Fruit fly (Drosophila melanogaster) whole organism, embryonic: Measurements from ENCODE around the gene CG10195.

Experiments
- Antp ChIP-seq: fragments of 200-800 bp; sonication (Bioruptor generic); optimal IDR thresholded peaks from 3 replicates; lab custom pipeline; 2016; ENCODE audit warnings: missing biosample characterization, missing genetic modification characterization
- Atf3 ChIP-seq: fragments of 200-800 bp; sonication (Bioruptor generic); optimal IDR thresholded peaks from 3 replicates; lab custom pipeline; 2016; ENCODE audit warnings: missing biosample characterization, missing genetic modification characterization
- Blimp-1 ChIP-seq: fragments of 200-800 bp; sonication (Bioruptor generic); optimal IDR thresholded peaks from 3 replicates; lab custom pipeline; 2018; ENCODE audit warnings: missing biosample characterization, missing genetic modification characterization, mild to moderate bottlenecking, moderate library complexity, missing genetic modification reagents
- CG10321 ChIP-seq: fragments of 200-800 bp; sonication (Bioruptor generic); IDR thresholded peaks from 2 replicates; pipeline ENCODE4 v1.3.6; 2022; ENCODE audit warnings: missing biosample characterization, missing genetic modification characterization
- CG10654 ChIP-seq: fragments of 200-800 bp; sonication (Bioruptor generic); optimal IDR thresholded peaks from 2 replicates; lab custom pipeline; 2016; ENCODE audit warnings: missing biosample characterization, missing genetic modification characterization
- CG12769 ChIP-seq: fragments of 200-800 bp; sonication (Bioruptor generic); optimal IDR thresholded peaks from 2 replicates; lab custom pipeline; 2019; ENCODE audit warnings: missing biosample characterization, mild to moderate bottlenecking, missing genetic modification characterization, moderate library complexity
- CG13287 ChIP-seq: fragments of 200-800 bp; sonication (Bioruptor generic); IDR thresholded peaks from 2 replicates; pipeline ENCODE4 v1.3.6; 2022; ENCODE audit warnings: missing biosample characterization, missing genetic modification characterization; ENCODE audit not compliant: partially characterized antibody
- CG15011 ChIP-seq: fragments of 200-800 bp; sonication (Bioruptor generic); optimal IDR thresholded peaks from 3 replicates; lab custom pipeline; 2018; ENCODE audit warnings: missing biosample characterization, mild to moderate bottlenecking, missing genetic modification characterization
- CG16815 ChIP-seq: fragments of 200-800 bp; sonication (Bioruptor generic); optimal IDR thresholded peaks from 3 replicates; lab custom pipeline; 2017; ENCODE audit warnings: missing biosample characterization, mild to moderate bottlenecking, missing genetic modification characterization
- CG17186 ChIP-seq: fragments of 200-800 bp; sonication (Bioruptor generic); optimal IDR thresholded peaks from 3 replicates; lab custom pipeline; 2017; ENCODE audit warnings: missing biosample characterization, missing genetic modification reagents, missing genetic modification characterization
- CG2199 ChIP-seq: fragments of 200-800 bp; sonication (Bioruptor generic); IDR thresholded peaks from 3 replicates; pipeline ENCODE4 v1.3.6; 2022; ENCODE audit warnings: missing biosample characterization, missing genetic modification characterization
- CG2875 ChIP-seq: fragments of 200-800 bp; sonication (Bioruptor generic); optimal IDR thresholded peaks from 2 replicates; lab custom pipeline; 2017; ENCODE audit warnings: missing biosample characterization, mild to moderate bottlenecking, missing genetic modification characterization, missing genetic modification reagents
- CG33557 ChIP-seq: fragments of 200-800 bp; sonication (Bioruptor generic); optimal IDR thresholded peaks from 2 replicates; lab custom pipeline; 2019; ENCODE audit warnings: missing biosample characterization, mild to moderate bottlenecking, missing genetic modification characterization, moderate library complexity
- CG3847 ChIP-seq: fragments of 200-800 bp; sonication (Bioruptor generic); IDR thresholded peaks from 2 replicates; pipeline ENCODE4 v1.3.6; 2022; ENCODE audit warnings: missing biosample characterization, missing genetic modification characterization
- CG4328 ChIP-seq: fragments of 200-800 bp; sonication (Bioruptor generic); optimal IDR thresholded peaks from 3 replicates; lab custom pipeline; 2017; ENCODE audit warnings: missing biosample characterization, missing genetic modification reagents, missing genetic modification characterization
- CG4404 ChIP-seq: fragments of 200-800 bp; sonication (Bioruptor generic); IDR thresholded peaks from 2 replicates; pipeline ENCODE4 v1.3.6; 2022; ENCODE audit warnings: missing biosample characterization, missing genetic modification characterization
- CG5245 ChIP-seq: fragments of 200-800 bp; sonication (Bioruptor generic); optimal IDR thresholded peaks from 3 replicates; lab custom pipeline; 2016; ENCODE audit warnings: missing biosample characterization, missing genetic modification characterization
- CG6254 ChIP-seq: fragments of 200-800 bp; sonication (Bioruptor generic); optimal IDR thresholded peaks from 3 replicates; lab custom pipeline; 2017; ENCODE audit warnings: mild to moderate bottlenecking, missing biosample characterization, missing genetic modification reagents, missing genetic modification characterization
- CG6689 ChIP-seq: fragments of 200-800 bp; sonication (Bioruptor generic); IDR thresholded peaks from 2 replicates; pipeline ENCODE4 v1.3.6; 2022; ENCODE audit warnings: missing biosample characterization, missing genetic modification characterization
- CG9727 ChIP-seq: fragments of 200-800 bp; sonication (Bioruptor generic); optimal IDR thresholded peaks from 3 replicates; lab custom pipeline; 2017; ENCODE audit warnings: missing biosample characterization, mild to moderate bottlenecking, missing genetic modification characterization
- Dad ChIP-seq: fragments of 200-800 bp; sonication (Bioruptor generic); optimal IDR thresholded peaks from 3 replicates; lab custom pipeline; 2016; ENCODE audit warnings: missing biosample characterization, missing genetic modification characterization
- Doc3 ChIP-seq: fragments of 200-800 bp; sonication (Bioruptor generic); IDR thresholded peaks from 3 replicates; pipeline ENCODE4 v1.3.6; 2022; ENCODE audit warnings: missing biosample characterization, missing genetic modification characterization; ENCODE audit not compliant: partially characterized antibody
- Drgx ChIP-seq: fragments of 200-800 bp; sonication (Bioruptor generic); IDR thresholded peaks from 2 replicates; pipeline ENCODE4 v1.3.6; 2022; ENCODE audit warnings: missing biosample characterization, missing genetic modification characterization
- Ets65A ChIP-seq: fragments of 200-800 bp; sonication (Bioruptor generic); peaks from one replicate; lab custom pipeline; 2016; ENCODE audit warnings: missing biosample characterization, missing genetic modification characterization
- H15 ChIP-seq: fragments of 200-800 bp; sonication (Bioruptor generic); IDR thresholded peaks from 3 replicates; pipeline ENCODE4 v1.3.6; 2022; ENCODE audit warnings: missing biosample characterization, missing genetic modification characterization
- HLH54F ChIP-seq: fragments of 200-800 bp; sonication (Bioruptor generic); optimal IDR thresholded peaks from 3 replicates; lab custom pipeline; 2016; ENCODE audit warnings: missing biosample characterization, missing genetic modification characterization
- Hand ChIP-seq: fragments of 200-800 bp; sonication (Bioruptor generic); optimal IDR thresholded peaks from 2 replicates; lab custom pipeline; 2017; ENCODE audit warnings: mild to moderate bottlenecking, missing biosample characterization, missing genetic modification reagents, missing genetic modification characterization
- Hsf ChIP-seq: fragments of 200-800 bp; sonication (Bioruptor generic); optimal IDR thresholded peaks from 3 replicates; lab custom pipeline; 2016; ENCODE audit warnings: missing biosample characterization, missing genetic modification characterization
- MTF-1 ChIP-seq: fragments of 200-800 bp; sonication (Bioruptor generic); optimal IDR thresholded peaks from 2 replicates; lab custom pipeline; 2018; ENCODE audit warnings: missing biosample characterization, mild to moderate bottlenecking, missing genetic modification characterization, borderline replicate concordance
- Med ChIP-seq: fragments of 200-800 bp; sonication (Bioruptor generic); peaks from one replicate; lab custom pipeline; 2016; ENCODE audit warnings: missing biosample characterization, missing genetic modification characterization, mild to moderate bottlenecking, inconsistent platforms, moderate library complexity
- Mrtf ChIP-seq: fragments of 200-800 bp; sonication (Bioruptor generic); IDR thresholded peaks from 3 replicates; pipeline ENCODE4 v1.3.6; 2022; ENCODE audit warnings: missing biosample characterization, missing genetic modification characterization
- Neu2 ChIP-seq: fragments of 200-800 bp; sonication (Bioruptor generic); optimal IDR thresholded peaks from 3 replicates; lab custom pipeline; 2016; ENCODE audit warnings: missing biosample characterization, missing genetic modification characterization, borderline replicate concordance
- Oaz ChIP-seq: fragments of 200-800 bp; sonication (Bioruptor generic); IDR thresholded peaks from 2 replicates; pipeline ENCODE4 v1.3.6; 2022; ENCODE audit warnings: missing biosample characterization, missing genetic modification characterization
- Scr ChIP-seq: fragments of 200-800 bp; sonication (Bioruptor generic); IDR thresholded peaks from 2 replicates; pipeline ENCODE4 v1.3.6; 2022; ENCODE audit warnings: missing biosample characterization, missing genetic modification characterization; ENCODE audit not compliant: partially characterized antibody
- Sry-β ChIP-seq: fragments of 200-800 bp; sonication (Bioruptor generic); optimal IDR thresholded peaks from 2 replicates; lab custom pipeline; 2018; ENCODE audit warnings: missing biosample characterization, mild to moderate bottlenecking, missing genetic modification characterization, moderate library complexity
- Sry-δ ChIP-seq: fragments of 200-800 bp; sonication (Bioruptor generic); optimal IDR thresholded peaks from 2 replicates; lab custom pipeline; 2016; ENCODE audit warnings: missing biosample characterization, missing genetic modification characterization
- Trl ChIP-seq, 3 experiments: fragments of >200 bp in 2 of 3; fragments of 200-800 bp in 1 of 3; sonication (Bioruptor generic) in 1 of 3; optimal IDR thresholded peaks; 2 replicates in 1 of 3; 3 replicates in 2 of 3; lab custom pipeline; 2016 to 2017; ENCODE audit warnings: missing biosample characterization in 1 of 3, missing genetic modification characterization in 1 of 3
- caup ChIP-seq: fragments of 200-800 bp; sonication (Bioruptor generic); optimal IDR thresholded peaks from 3 replicates; lab custom pipeline; 2017; ENCODE audit warnings: missing biosample characterization, mild to moderate bottlenecking, missing genetic modification characterization, moderate library complexity; ENCODE audit not compliant: severe bottlenecking
- chm ChIP-seq: fragments of 200-800 bp; sonication (Bioruptor generic); IDR thresholded peaks from 2 replicates; pipeline ENCODE4 v1.3.6; 2022; ENCODE audit warnings: missing biosample characterization, missing genetic modification characterization
- cwo ChIP-seq: fragments of 200-800 bp; sonication (Bioruptor generic); optimal IDR thresholded peaks from 3 replicates; lab custom pipeline; 2017; ENCODE audit warnings: missing biosample characterization, missing genetic modification characterization, mild to moderate bottlenecking, moderate library complexity, missing genetic modification reagents
- dpn ChIP-seq, 2 experiments: fragments of 200-800 bp; sonication (Bioruptor generic); optimal IDR thresholded peaks; 3 replicates each; lab custom pipeline; 2016; ENCODE audit warnings: missing biosample characterization in 2 of 2, missing genetic modification characterization in 2 of 2
- grau ChIP-seq: fragments of 200-800 bp; optimal IDR thresholded peaks from 3 replicates; lab custom pipeline; 2019; ENCODE audit warnings: missing biosample characterization, mild to moderate bottlenecking, missing genetic modification characterization, moderate library complexity
- gsb ChIP-seq: fragments of 200-800 bp; sonication (Bioruptor generic); IDR thresholded peaks from 2 replicates; pipeline ENCODE4 v1.3.6; 2022; ENCODE audit warnings: missing biosample characterization, missing genetic modification characterization
- hbn ChIP-seq: fragments of 200-800 bp; sonication (Bioruptor generic); IDR thresholded peaks from 2 replicates; pipeline ENCODE4 v1.3.6; 2022; ENCODE audit warnings: missing biosample characterization, missing genetic modification characterization; ENCODE audit not compliant: partially characterized antibody
- inv ChIP-seq: fragments of 200-800 bp; sonication (Bioruptor generic); IDR thresholded peaks from 2 replicates; pipeline ENCODE4 v1.3.6; 2022; ENCODE audit warnings: missing biosample characterization, missing genetic modification characterization; ENCODE audit not compliant: partially characterized antibody
- jing ChIP-seq: fragments of 200-800 bp; sonication (Bioruptor generic); optimal IDR thresholded peaks from 2 replicates; lab custom pipeline; 2018; ENCODE audit warnings: missing biosample characterization, mild to moderate bottlenecking, missing genetic modification characterization
- sens ChIP-seq: fragments of 200-800 bp; sonication (Bioruptor generic); peaks from one replicate; lab custom pipeline; 2016; ENCODE audit warnings: missing biosample characterization, missing genetic modification characterization
- seq ChIP-seq: fragments of 200-800 bp; sonication (Bioruptor generic); IDR thresholded peaks from 2 replicates; pipeline ENCODE4 v1.3.6; 2022; ENCODE audit warnings: missing biosample characterization, missing genetic modification characterization
- trem ChIP-seq: fragments of 200-800 bp; optimal IDR thresholded peaks from 3 replicates; lab custom pipeline; 2019; ENCODE audit warnings: missing biosample characterization, mild to moderate bottlenecking, missing genetic modification characterization, moderate library complexity
- unc-4 ChIP-seq: fragments of 200-800 bp; sonication (Bioruptor generic); IDR thresholded peaks from 2 replicates; pipeline ENCODE4 v1.3.6; 2022; ENCODE audit warnings: missing biosample characterization, missing genetic modification characterization; ENCODE audit not compliant: partially characterized antibody
- vfl ChIP-seq: fragments of 200-800 bp; sonication (Bioruptor generic); optimal IDR thresholded peaks from 2 replicates; lab custom pipeline; 2016; ENCODE audit warnings: missing biosample characterization, missing genetic modification characterization

The CG10195 gene

DNA sequence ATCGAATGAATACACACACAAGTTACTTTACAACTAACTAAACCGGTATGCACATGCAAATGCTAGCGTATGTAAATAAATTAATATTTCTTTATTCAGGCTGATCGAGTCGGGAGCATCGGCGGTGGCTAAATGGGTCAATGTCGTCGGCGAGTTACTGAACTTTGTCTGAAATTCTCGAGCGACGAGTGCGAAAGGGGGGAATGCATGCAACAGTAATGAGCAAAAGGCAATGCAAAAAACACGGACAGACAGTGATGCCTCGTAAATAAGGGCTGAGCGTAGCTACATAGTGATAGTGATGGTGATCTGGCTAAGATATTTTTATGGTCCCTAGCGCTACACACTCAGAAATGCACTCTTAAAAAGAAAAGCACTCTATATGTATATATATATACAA, 43.8 kb downstream of the CG10195 start (continued):
- no peak for TF ChIP-seq Neu2 (GFP tag; lab: Kevin White, UChicago)
- no peak for TF ChIP-seq CG5245 (GFP tag; lab: Kevin White, UChicago)
- peak; percentile 26; the same call in 1 of the 2 replicates for TF ChIP-seq Drgx (GFP tag; lab: Robert Waterston, UW)
- TF ChIP-seq CG13287 (GFP tag; lab: Robert Waterston, UW): no peak
- no peak for TF ChIP-seq CG2875 (GFP tag; lab: Kevin White, UChicago)
- no peak for TF ChIP-seq Dad (GFP tag; lab: Kevin White, UChicago)
- TF ChIP-seq Med: peak; percentile 36
- no peak for TF ChIP-seq Ets65A (GFP tag; lab: Kevin White, UChicago)
- no peak for TF ChIP-seq gsb
- no peak for TF ChIP-seq Mrtf (GFP tag; lab: Robert Waterston, UW)
- TF ChIP-seq Oaz: no peak
- no peak for TF ChIP-seq unc-4 (GFP tag; lab: Robert Waterston, UW)
- no peak for TF ChIP-seq CG6689
- TF ChIP-seq chm (GFP tag; lab: Robert Waterston, UW): no peak
- no peak for TF ChIP-seq CG9727 (GFP tag; lab: Kevin White, UChicago)
- no peak for TF ChIP-seq CG6254 (GFP tag; lab: Kevin White, UChicago)
- TF ChIP-seq CG15011: no peak
- no peak for TF ChIP-seq Hsf
- TF ChIP-seq CG33557 (GFP tag; lab: Kevin White, UChicago): no peak
- TF ChIP-seq Doc3 (GFP tag; lab: Robert Waterston, UW): no peak
- no peak for TF ChIP-seq CG3847 (GFP tag; lab: Robert Waterston, UW)
- TF ChIP-seq Atf3: no peak
- no peak for TF ChIP-seq CG4328 (GFP tag; lab: Kevin White, UChicago)
- TF ChIP-seq hbn (GFP tag; lab: Robert Waterston, UW): no peak
- TF ChIP-seq HLH54F (GFP tag; lab: Kevin White, UChicago): no peak
- no peak for TF ChIP-seq Antp (GFP tag; lab: Kevin White, UChicago)
- TF ChIP-seq dpn (GFP tag; optimal IDR thresholded peaks at IDR 0.05; lab: Kevin White, UChicago): no peak
- TF ChIP-seq CG2199 (GFP tag; lab: Robert Waterston, UW): no peak
- TF ChIP-seq Scr (GFP tag; lab: Robert Waterston, UW): no peak
- no peak for TF ChIP-seq H15 (GFP tag; lab: Robert Waterston, UW)
- no peak for TF ChIP-seq seq
- no peak for TF ChIP-seq CG17186 (GFP tag; lab: Kevin White, UChicago)
- TF ChIP-seq CG10321 (GFP tag; lab: Robert Waterston, UW): no peak
- no peak for TF ChIP-seq jing (GFP tag; lab: Kevin White, UChicago)
- no peak for TF ChIP-seq vfl (GFP tag; lab: Kevin White, UChicago)
- TF ChIP-seq Sry-δ (GFP tag; lab: Kevin White, UChicago): no peak
- no peak for TF ChIP-seq cwo (GFP tag; lab: Kevin White, UChicago)
- no peak for TF ChIP-seq caup
- TF ChIP-seq Trl (optimal IDR thresholded peaks at IDR 0.05; lab: Kevin White, UChicago): no peak
- no peak for TF ChIP-seq Trl (GFP tag; optimal IDR thresholded peaks at IDR 0.05; lab: Kevin White, UChicago)
- no peak for TF ChIP-seq CG4404 (GFP tag; lab: Robert Waterston, UW)
- no peak for TF ChIP-seq Hand (GFP tag; lab: Kevin White, UChicago)
- no peak for TF ChIP-seq inv
- no peak for TF ChIP-seq MTF-1
- peak; percentile 10 for TF ChIP-seq sens
- peak; percentile 49 for TF ChIP-seq grau (tag; lab: Kevin White, UChicago)
- TF ChIP-seq Blimp-1 (GFP tag; lab: Kevin White, UChicago): no peak
- peak; percentile 60 for TF ChIP-seq Sry-β (GFP tag; lab: Kevin White, UChicago)
- TF ChIP-seq CG12769: peak; percentile 64
- TF ChIP-seq CG10654 (GFP tag; lab: Kevin White, UChicago): no peak
- no peak for TF ChIP-seq trem (tag; lab: Kevin White, UChicago)
- TF ChIP-seq CG16815 (GFP tag; lab: Kevin White, UChicago): no peak
